Worm (Caenorhabditis elegans) whole organism, young adult: Measurements from ENCODE around the gene W01B6.4.

Source experiments
- F23B12.7 ChIP-seq: sonication (generic microtip); optimal IDR thresholded peaks from 2 replicates; lab custom pipeline; 2017; ENCODE audit warnings: missing genetic modification characterization, mild to moderate bottlenecking, missing compliant biosample characterization, antibody characterized with exemption, moderate library complexity; ENCODE audit not compliant: insufficient read depth
- F39B2.1 ChIP-seq: fragments of 200-800 bp; sonication (Bioruptor generic); IDR thresholded peaks from 2 replicates; pipeline ENCODE4 v1.3.6; 2022; ENCODE audit warnings: missing genetic modification reagents, missing genetic modification characterization, missing compliant biosample characterization
- F49E8.2 ChIP-seq: sonication (generic microtip); optimal IDR thresholded peaks from 3 replicates; lab custom pipeline; 2017; ENCODE audit warnings: missing genetic modification characterization, mild to moderate bottlenecking, missing compliant biosample characterization, antibody characterized with exemption, moderate library complexity; ENCODE audit not compliant: insufficient read depth
- F57A8.1 ChIP-seq: fragments of 200-800 bp; sonication (Bioruptor generic); optimal IDR thresholded peaks from 2 replicates; lab custom pipeline; 2018; ENCODE audit warnings: mild to moderate bottlenecking, missing genetic modification characterization, moderate library complexity, missing compliant biosample characterization
- F57C9.4 ChIP-seq: sonication (generic microtip); optimal IDR thresholded peaks from 2 replicates; lab custom pipeline; 2017; ENCODE audit warnings: mild to moderate bottlenecking, missing genetic modification characterization, missing compliant biosample characterization
- T26A5.8 ChIP-seq: sonication (generic microtip); optimal IDR thresholded peaks from 2 replicates; lab custom pipeline; 2016; ENCODE audit warnings: missing genetic modification characterization, missing compliant biosample characterization
- Y53F4B.3 ChIP-seq: fragments of 200-800 bp; sonication (Bioruptor generic); IDR thresholded peaks from 2 replicates; pipeline ENCODE4 v1.3.6; 2022; ENCODE audit warnings: missing genetic modification reagents, missing genetic modification characterization, missing compliant biosample characterization
- Y53G8AR.9 ChIP-seq: fragments of 200-800 bp; sonication (Bioruptor generic); conservative IDR thresholded peaks from 2 replicates; pipeline ENCODE4 v1.3.6; 2022; ENCODE audit warnings: missing genetic modification reagents, missing genetic modification characterization, missing compliant biosample characterization
- Y95B8A.8 ChIP-seq: fragments of 200-800 bp; sonication (Bioruptor generic); IDR thresholded peaks from 2 replicates; pipeline ENCODE4 v1.3.6; 2022; ENCODE audit warnings: missing genetic modification reagents, missing genetic modification characterization, missing compliant biosample characterization
- ZK185.1 ChIP-seq: sonication (generic microtip); optimal IDR thresholded peaks from 2 replicates; lab custom pipeline; 2016; ENCODE audit warnings: mild to moderate bottlenecking, missing genetic modification characterization, missing compliant biosample characterization; ENCODE audit not compliant: poor library complexity, severe bottlenecking
- aptf-2 ChIP-seq: fragments of 200-800 bp; sonication (Bioruptor generic); conservative IDR thresholded peaks from 2 replicates; pipeline ENCODE4 v1.3.6; 2022; ENCODE audit warnings: missing genetic modification reagents, missing genetic modification characterization, missing compliant biosample characterization
- atf-7 ChIP-seq: sonication (generic microtip); optimal IDR thresholded peaks from 2 replicates; lab custom pipeline; 2017; ENCODE audit warnings: mild to moderate bottlenecking, missing genetic modification characterization, missing compliant biosample characterization
- attf-5 ChIP-seq: fragments of 200-800 bp; sonication (Bioruptor generic); optimal IDR thresholded peaks from 2 replicates; lab custom pipeline; 2018; ENCODE audit warnings: mild to moderate bottlenecking, missing genetic modification characterization, missing compliant biosample characterization
- ccch-3 ChIP-seq: fragments of 200-800 bp; sonication (Bioruptor generic); optimal IDR thresholded peaks from 2 replicates; lab custom pipeline; 2018; ENCODE audit warnings: mild to moderate bottlenecking, missing genetic modification characterization, missing compliant biosample characterization
- cebp-2 ChIP-seq: fragments of 200-800 bp; sonication (Bioruptor generic); IDR thresholded peaks from 2 replicates; pipeline ENCODE4 v1.3.6; 2022; ENCODE audit warnings: missing genetic modification characterization, missing compliant biosample characterization
- ceh-40 ChIP-seq: fragments of 200-800 bp; sonication (Bioruptor generic); IDR thresholded peaks from 2 replicates; pipeline ENCODE4 v1.3.6; 2022; ENCODE audit warnings: missing genetic modification characterization, missing compliant biosample characterization
- chd-7 ChIP-seq: sonication (generic microtip); optimal IDR thresholded peaks from 2 replicates; lab custom pipeline; 2016; ENCODE audit warnings: mild to moderate bottlenecking, missing genetic modification characterization, moderate library complexity, missing compliant biosample characterization
- dox-1 ChIP-seq: fragments of 200-800 bp; sonication (Bioruptor generic); IDR thresholded peaks from 2 replicates; pipeline ENCODE4 v1.3.6; 2022; ENCODE audit warnings: missing genetic modification reagents, missing genetic modification characterization, missing compliant biosample characterization
- dpff-1 ChIP-seq: sonication (generic microtip); optimal IDR thresholded peaks from 2 replicates; lab custom pipeline; 2017; ENCODE audit warnings: mild to moderate bottlenecking, missing genetic modification characterization, missing compliant biosample characterization
- dpl-1 ChIP-seq: fragments of 150-350 bp; optimal IDR thresholded peaks from 2 replicates; lab custom pipeline; 2014; ENCODE audit warnings: missing biosample characterization, missing genetic modification reagents, missing genetic modification characterization
- egrh-3 ChIP-seq: fragments of 200-800 bp; sonication (Bioruptor generic); IDR thresholded peaks from 2 replicates; pipeline ENCODE4 v1.3.6; 2022; ENCODE audit warnings: missing genetic modification reagents, missing genetic modification characterization, missing compliant biosample characterization
- fkh-3 ChIP-seq: sonication (generic microtip); optimal IDR thresholded peaks from 2 replicates; lab custom pipeline; 2016; ENCODE audit warnings: mild to moderate bottlenecking, missing genetic modification characterization, missing compliant biosample characterization
- gei-17 ChIP-seq: fragments of 200-800 bp; sonication (Bioruptor generic); optimal IDR thresholded peaks from 2 replicates; lab custom pipeline; 2018; ENCODE audit warnings: mild to moderate bottlenecking, missing genetic modification characterization, missing compliant biosample characterization
- him-1 ChIP-seq: sonication (generic microtip); optimal IDR thresholded peaks from 2 replicates; lab custom pipeline; 2016; ENCODE audit warnings: missing genotype, missing genetic modification reagents, missing genetic modification characterization, missing compliant biosample characterization
- hrde-1 ChIP-seq: sonication (generic microtip); optimal IDR thresholded peaks from 2 replicates; lab custom pipeline; 2016; ENCODE audit warnings: missing genetic modification characterization, mild to moderate bottlenecking, missing compliant biosample characterization, moderate library complexity, missing genotype, missing genetic modification reagents, borderline replicate concordance
- hsf-1 ChIP-seq: fragments of 200-800 bp; sonication (Bioruptor generic); IDR thresholded peaks from 2 replicates; pipeline ENCODE4 v1.3.6; 2022; ENCODE audit warnings: missing genetic modification reagents, missing genetic modification characterization, missing compliant biosample characterization
- lsl-1 ChIP-seq: fragments of 200-800 bp; sonication (Bioruptor generic); optimal IDR thresholded peaks from 2 replicates; lab custom pipeline; 2018; ENCODE audit warnings: mild to moderate bottlenecking, missing genetic modification characterization, moderate library complexity, missing compliant biosample characterization
- lsy-27 ChIP-seq: sonication (generic microtip); optimal IDR thresholded peaks from 2 replicates; lab custom pipeline; 2017; ENCODE audit warnings: missing genetic modification characterization, mild to moderate bottlenecking, missing compliant biosample characterization, antibody characterized with exemption, missing genotype, borderline replicate concordance; ENCODE audit not compliant: insufficient read depth
- madf-6 ChIP-seq: fragments of 200-800 bp; sonication (Bioruptor generic); IDR thresholded peaks from 2 replicates; pipeline ENCODE4 v1.3.6; 2022; ENCODE audit warnings: missing genetic modification reagents, missing genetic modification characterization, missing compliant biosample characterization
- nhr-120 ChIP-seq: fragments of 200-800 bp; sonication (Bioruptor generic); IDR thresholded peaks from 2 replicates; pipeline ENCODE4 v1.3.6; 2022; ENCODE audit warnings: missing genetic modification characterization, missing compliant biosample characterization
- nhr-90 ChIP-seq: sonication (generic microtip); optimal IDR thresholded peaks from 2 replicates; lab custom pipeline; 2016; ENCODE audit warnings: missing genotype, mild to moderate bottlenecking, missing genetic modification characterization, missing compliant biosample characterization
- pha-4 ChIP-seq: fragments of 150-350 bp; sonication (generic microtip); optimal IDR thresholded peaks from 2 replicates; lab custom pipeline; 2014; ENCODE audit warnings: missing biosample characterization, missing genetic modification reagents, missing genetic modification characterization
- rcor-1 ChIP-seq: fragments of 200-800 bp; sonication (Bioruptor generic); IDR thresholded peaks from 2 replicates; pipeline ENCODE4 v1.3.6; 2022; ENCODE audit warnings: missing genetic modification reagents, missing genetic modification characterization, missing compliant biosample characterization
- repo-1 ChIP-seq: sonication (generic microtip); optimal IDR thresholded peaks from 2 replicates; lab custom pipeline; 2017; ENCODE audit warnings: mild to moderate bottlenecking, missing genetic modification characterization, missing compliant biosample characterization
- sdz-38 ChIP-seq: sonication (generic microtip); optimal IDR thresholded peaks from 2 replicates; lab custom pipeline; 2016; ENCODE audit warnings: missing genotype, missing genetic modification characterization, missing compliant biosample characterization
- snpc-1.1 ChIP-seq: sonication (generic microtip); optimal IDR thresholded peaks from 2 replicates; lab custom pipeline; 2017; ENCODE audit warnings: missing genetic modification characterization, mild to moderate bottlenecking, missing compliant biosample characterization, antibody characterized with exemption, moderate library complexity, missing genotype, missing genetic modification reagents; ENCODE audit not compliant: insufficient read depth
- snpc-3.4 ChIP-seq: sonication (generic microtip); optimal IDR thresholded peaks from 2 replicates; lab custom pipeline; 2017; ENCODE audit warnings: missing genetic modification characterization, mild to moderate bottlenecking, missing compliant biosample characterization, antibody characterized with exemption, moderate library complexity, missing genotype, missing genetic modification reagents
- snpc-4 ChIP-seq, 5 experiments: fragments of 150-350 bp in 1 of 5; sonication (generic microtip) in 4 of 5; optimal IDR thresholded peaks; 2 replicates each; lab custom pipeline; 2014 to 2018; ENCODE audit warnings: missing genetic modification characterization in 5 of 5, missing biosample characterization in 3 of 5, antibody characterized with exemption in 2 of 5, mild to moderate bottlenecking in 2 of 5, missing compliant biosample characterization in 2 of 5, missing genotype in 2 of 5, moderate library complexity in 2 of 5, missing genetic modification reagents in 1 of 5
- unc-62 ChIP-seq: fragments of 150-350 bp; optimal IDR thresholded peaks from 2 replicates; lab custom pipeline; 2014; ENCODE audit warnings: missing biosample characterization, missing genetic modification reagents, missing genetic modification characterization
- ztf-22 ChIP-seq: fragments of 200-800 bp; sonication (Bioruptor generic); optimal IDR thresholded peaks from 2 replicates; lab custom pipeline; 2018; ENCODE audit warnings: mild to moderate bottlenecking, missing genetic modification characterization, moderate library complexity, missing compliant biosample characterization
- ztf-6 ChIP-seq: fragments of 200-800 bp; sonication (Bioruptor generic); IDR thresholded peaks from 2 replicates; pipeline ENCODE4 v1.3.6; 2022; ENCODE audit warnings: missing genetic modification reagents, missing genetic modification characterization, missing compliant biosample characterization

The W01B6.4 gene

ce11 chrIV:10112570-10112969, 37.3 kb downstream of the W01B6.4 start, which contains the start of gene nsph-3.2:
nsph-3.2 (plus strand) TSS chrIV:10112870.
- TF ChIP-seq ztf-22 (GFP tag; lab: Kevin White, UChicago) (no peak), nhr-90 (tag; lab: Kevin White, UChicago) (no peak), hsf-1 (GFP tag; lab: Robert Waterston, UW) (no peak), Y95B8A.8 (no peak)

- TF ChIP-seq ceh-40 (no peak), unc-62 (GFP tag; lab: Kevin White, UChicago) (no peak)
Observed at ce11 chrIV:10115142-10115541, 39.9 kb downstream of the W01B6.4 start, which contains the start of gene C04G2.10. C04G2.10 (plus strand) TSS chrIV:10115442.

ce11 chrIV:10116765-10117164, 41.5 kb downstream of the W01B6.4 start:
- TF ChIP-seq gei-17 (GFP tag; lab: Kevin White, UChicago) (no peak), him-1 (tag; lab: Kevin White, UChicago) (no peak), pha-4 (no peak), snpc-1.1 (tag; lab: Kevin White, UChicago) (peak; percentile 85), nhr-120 (GFP tag; lab: Robert Waterston, UW) (no peak), F49E8.2 (tag; lab: Kevin White, UChicago) (no peak), Y53F4B.3 (GFP tag; lab: Robert Waterston, UW) (no peak), repo-1 (tag; lab: Kevin White, UChicago) (no peak), F23B12.7 (tag; lab: Kevin White, UChicago) (no peak), sdz-38 (tag; lab: Kevin White, UChicago) (no peak), madf-6 (0 out of 2 replicates have a peak, but pooled peaks have one; percentile 17), chd-7 (no peak), F39B2.1 (no peak), rcor-1 (GFP tag; lab: Robert Waterston, UW) (no peak), ceh-40 (no peak), ccch-3 (GFP tag; lab: Kevin White, UChicago) (no peak), snpc-3.4 (peak; percentile 19), atf-7 (tag; lab: Kevin White, UChicago) (no peak), fkh-3 (tag; lab: Kevin White, UChicago) (no peak), hsf-1 (GFP tag; lab: Robert Waterston, UW) (no peak), lsl-1 (peak; percentile 17), snpc-4 (GFP tag; optimal IDR thresholded peaks at IDR 0.05; lab: Kevin White, UChicago) (peak; percentile 72), snpc-4 (tag; optimal IDR thresholded peaks at IDR 0.05; lab: Kevin White, UChicago) (peak; percentile 53 to 91 (median 68)), lsy-27 (no peak), dox-1 (GFP tag; lab: Robert Waterston, UW) (no peak)

- no peak for TF ChIP-seq Y95B8A.8
- no peak for TF ChIP-seq attf-5 (GFP tag; lab: Kevin White, UChicago)
- TF ChIP-seq F57C9.4: no peak
- no peak for TF ChIP-seq nhr-90 (tag; lab: Kevin White, UChicago)
- no peak for TF ChIP-seq egrh-3 (GFP tag; lab: Robert Waterston, UW)
- TF ChIP-seq cebp-2 (GFP tag; lab: Robert Waterston, UW): no peak
- no peak for TF ChIP-seq ZK185.1 (tag; lab: Kevin White, UChicago)
- no peak for TF ChIP-seq hrde-1
- no peak for TF ChIP-seq Y53G8AR.9
- no peak for TF ChIP-seq T26A5.8 (tag; lab: Kevin White, UChicago)
- TF ChIP-seq hsf-1 (GFP tag; lab: Robert Waterston, UW): no peak
- TF ChIP-seq aptf-2 (GFP tag; lab: Robert Waterston, UW): no peak
- TF ChIP-seq F57A8.1 (GFP tag; lab: Kevin White, UChicago): no peak
- no peak for TF ChIP-seq dox-1 (GFP tag; lab: Robert Waterston, UW)
- no peak for TF ChIP-seq dpff-1 (tag; lab: Kevin White, UChicago)
- no peak for TF ChIP-seq F49E8.2 (tag; lab: Kevin White, UChicago)
- TF ChIP-seq ztf-6: no peak
- no peak for TF ChIP-seq dpl-1 (GFP tag; lab: Kevin White, UChicago)
Observed at ce11 chrIV:10122205-10122604, 46.9 kb downstream of the W01B6.4 start, which contains the start of gene irld-21. irld-21 (minus strand) TSS chrIV:10122305.
